Worm (Caenorhabditis elegans) whole organism, midembryonic: ENCODE results near the gene arf-6.
A peak's percentile ranks its signal among the peaks of the same experiment; 100 is the strongest.

Experiments
- T22C8.4 ChIP-seq: fragments of 200-800 bp; sonication (Bioruptor generic); IDR thresholded peaks from 2 replicates; pipeline ENCODE4 v1.3.6; 2022; ENCODE audit warnings: missing genetic modification characterization, missing compliant biosample characterization
- cog-1 ChIP-seq: sonication (generic microtip); optimal IDR thresholded peaks from 2 replicates; lab custom pipeline; 2016; ENCODE audit warnings: missing genetic modification characterization, missing compliant biosample characterization
- flt-1 ChIP-seq: fragments of 200-800 bp; sonication (Bioruptor generic); IDR thresholded peaks from 2 replicates; pipeline ENCODE4 v1.3.6; 2022; ENCODE audit warnings: missing genetic modification characterization, missing compliant biosample characterization
- klf-2 ChIP-seq: fragments of 200-800 bp; sonication (Bioruptor generic); conservative IDR thresholded peaks from 2 replicates; pipeline ENCODE4 v1.3.6; 2022; ENCODE audit warnings: missing genetic modification reagents, missing genetic modification characterization, missing compliant biosample characterization
- med-1 ChIP-seq: sonication (generic microtip); optimal IDR thresholded peaks from 2 replicates; lab custom pipeline; 2017; ENCODE audit warnings: missing genetic modification characterization, mild to moderate bottlenecking, missing compliant biosample characterization, antibody characterized with exemption, missing genetic modification reagents; ENCODE audit not compliant: insufficient read depth
- ref-1 ChIP-seq: fragments of 200-800 bp; sonication (Bioruptor generic); conservative IDR thresholded peaks from 2 replicates; pipeline ENCODE4 v1.3.6; 2022; ENCODE audit warnings: missing genetic modification reagents, missing genetic modification characterization, missing compliant biosample characterization
- tab-1 ChIP-seq: fragments of 200-800 bp; sonication (Bioruptor generic); IDR thresholded peaks from 2 replicates; pipeline ENCODE4 v1.3.6; 2022; ENCODE audit warnings: missing genetic modification characterization, missing compliant biosample characterization
- ztf-23 ChIP-seq: fragments of 200-800 bp; sonication (Bioruptor generic); IDR thresholded peaks from 2 replicates; pipeline ENCODE4 v1.3.6; 2022; ENCODE audit warnings: missing genetic modification reagents, missing genetic modification characterization, missing compliant biosample characterization
- ztf-29 ChIP-seq: fragments of 200-800 bp; sonication (Bioruptor generic); IDR thresholded peaks from 2 replicates; pipeline ENCODE4 v1.3.6; 2022; ENCODE audit warnings: missing genetic modification reagents, missing genetic modification characterization, missing compliant biosample characterization

arf-6 gene

ce11 chrIV:16925363-16925863 is 21.5 kb upstream of the arf-6 start:
- TF ChIP-seq tab-1 (GFP tag; lab: Robert Waterston, UW) (no peak), klf-2 (no peak), ztf-23 (GFP tag; lab: Robert Waterston, UW) (no peak), cog-1 (tag; lab: Kevin White, UChicago) (no peak), med-1 (GFP tag; lab: Kevin White, UChicago) (no peak), flt-1 (GFP tag; lab: Robert Waterston, UW) (no peak)

- TF ChIP-seq ztf-29 (GFP tag; lab: Robert Waterston, UW), result no peak
- no peak for TF ChIP-seq ztf-23 (GFP tag; lab: Robert Waterston, UW)
- no peak for TF ChIP-seq cog-1 (tag; lab: Kevin White, UChicago)
- no peak for TF ChIP-seq flt-1 (GFP tag; lab: Robert Waterston, UW)
- no peak for TF ChIP-seq klf-2
- no peak for TF ChIP-seq T22C8.4 (GFP tag; lab: Robert Waterston, UW)
- TF ChIP-seq ref-1 (GFP tag; lab: Robert Waterston, UW), result no peak
- TF ChIP-seq med-1 (GFP tag; lab: Kevin White, UChicago), result no peak
Measured at ce11 chrIV:16926558-16926957, 20.4 kb upstream of the arf-6 start.

ce11 chrIV:16931077-16931476 is 15.8 kb upstream of the arf-6 start, which contains the start of gene Y116A8C.49:
Gene Y116A8C.49, minus strand, starts transcription at chrIV:16931177.
- no peak for TF ChIP-seq klf-2
- TF ChIP-seq tab-1 (GFP tag; lab: Robert Waterston, UW), result no peak
- no peak for TF ChIP-seq ref-1 (GFP tag; lab: Robert Waterston, UW)
- TF ChIP-seq med-1 (GFP tag; lab: Kevin White, UChicago), result no peak
- no peak for TF ChIP-seq flt-1 (GFP tag; lab: Robert Waterston, UW)
- TF ChIP-seq T22C8.4 (GFP tag; lab: Robert Waterston, UW), result no peak
- TF ChIP-seq ztf-23 (GFP tag; lab: Robert Waterston, UW), result no peak
- no peak for TF ChIP-seq ztf-29 (GFP tag; lab: Robert Waterston, UW)
- TF ChIP-seq cog-1 (tag; lab: Kevin White, UChicago), result no peak

- TF ChIP-seq klf-2 (no peak), ztf-29 (GFP tag; lab: Robert Waterston, UW) (no peak), T22C8.4 (GFP tag; lab: Robert Waterston, UW) (no peak), ref-1 (GFP tag; lab: Robert Waterston, UW) (no peak), flt-1 (GFP tag; lab: Robert Waterston, UW) (no peak), med-1 (GFP tag; lab: Kevin White, UChicago) (no peak), cog-1 (tag; lab: Kevin White, UChicago) (no peak), tab-1 (GFP tag; lab: Robert Waterston, UW) (no peak), ztf-23 (GFP tag; lab: Robert Waterston, UW) (no peak)
Measured at ce11 chrIV:16936053-16936452, 10.9 kb upstream of the arf-6 start.

ce11 chrIV:16939001-16939400 is 7.9 kb upstream of the arf-6 start, which contains the start of gene Y116A8C.10:
Gene Y116A8C.10, minus strand, starts transcription at chrIV:16939101.
- TF ChIP-seq flt-1 (GFP tag; lab: Robert Waterston, UW) (no peak), cog-1 (tag; lab: Kevin White, UChicago) (no peak), klf-2 (no peak)

- TF ChIP-seq klf-2 (no peak), flt-1 (GFP tag; lab: Robert Waterston, UW) (no peak), T22C8.4 (GFP tag; lab: Robert Waterston, UW) (no peak), tab-1 (GFP tag; lab: Robert Waterston, UW) (no peak), ztf-23 (GFP tag; lab: Robert Waterston, UW) (no peak), cog-1 (tag; lab: Kevin White, UChicago) (no peak), ztf-29 (GFP tag; lab: Robert Waterston, UW) (no peak), ref-1 (GFP tag; lab: Robert Waterston, UW) (no peak), med-1 (GFP tag; lab: Kevin White, UChicago) (no peak)
Measured at ce11 chrIV:16949767-16950166, 2.8 kb downstream of the arf-6 start, which contains the start of gene rad-54.B. Gene rad-54.B, plus strand, starts transcription at chrIV:16950067.

ce11 chrIV:16952389-16952788 is 5.5 kb downstream of the arf-6 start:
- TF ChIP-seq ztf-29 (GFP tag; lab: Robert Waterston, UW) (no peak), ref-1 (GFP tag; lab: Robert Waterston, UW) (no peak), tab-1 (GFP tag; lab: Robert Waterston, UW) (no peak), klf-2 (no peak), T22C8.4 (GFP tag; lab: Robert Waterston, UW) (0 out of 2 replicates have a peak, but pooled peaks have one; percentile 46), flt-1 (GFP tag; lab: Robert Waterston, UW) (no peak), cog-1 (tag; lab: Kevin White, UChicago) (no peak), med-1 (GFP tag; lab: Kevin White, UChicago) (no peak), ztf-23 (GFP tag; lab: Robert Waterston, UW) (no peak)

- TF ChIP-seq tab-1 (GFP tag; lab: Robert Waterston, UW) (no peak), T22C8.4 (GFP tag; lab: Robert Waterston, UW) (peak; percentile 48; the same call in 1 of the 2 replicates)
Measured at ce11 chrIV:16962445-16962844, 15.5 kb downstream of the arf-6 start.

ce11 chrIV:16970390-16970789 is 23.5 kb downstream of the arf-6 start, which contains the start of gene rom-3:
Gene rom-3, minus strand, starts transcription at chrIV:16970490.
- no peak for TF ChIP-seq ztf-23 (GFP tag; lab: Robert Waterston, UW)
- TF ChIP-seq klf-2, result no peak
- TF ChIP-seq tab-1 (GFP tag; lab: Robert Waterston, UW), result no peak
- TF ChIP-seq med-1 (GFP tag; lab: Kevin White, UChicago), result no peak
- TF ChIP-seq ref-1 (GFP tag; lab: Robert Waterston, UW), result no peak
- no peak for TF ChIP-seq ztf-29 (GFP tag; lab: Robert Waterston, UW)
- no peak for TF ChIP-seq flt-1 (GFP tag; lab: Robert Waterston, UW)
- TF ChIP-seq cog-1 (tag; lab: Kevin White, UChicago), result no peak
- no peak for TF ChIP-seq T22C8.4 (GFP tag; lab: Robert Waterston, UW)
